Fruit fly (Drosophila melanogaster): ENCODE data around the gene Cpr72Eb.

The Cpr72Eb gene

dm6 chr3L:16380770-16381169, 16.1 kb downstream of the Cpr72Eb start (continued):
- peak; percentile 22; the same call in 1 of the 2 replicates for TF ChIP-seq CG4404 (GFP tag; IDR thresholded peaks at IDR 0.05)
- peak; percentile 61 for TF ChIP-seq schlank (tag; optimal IDR thresholded peaks at IDR 0.05)
- TF ChIP-seq CG6765 (GFP tag; optimal IDR thresholded peaks at IDR 0.05) = peak; percentile 66
- peak; percentile 18 for TF ChIP-seq CG1647 (GFP tag; optimal IDR thresholded peaks at IDR 0.05)
- no peak for TF ChIP-seq C15 (GFP tag; IDR thresholded peaks at IDR 0.05)
- 0 out of 2 replicates have a peak, but pooled peaks have one; percentile 21 for TF ChIP-seq peb (GFP tag; IDR thresholded peaks at IDR 0.05)
- TF ChIP-seq exex (tag; optimal IDR thresholded peaks at IDR 0.05) = no peak
- peak; percentile 66 for TF ChIP-seq CG16863 (GFP tag; optimal IDR thresholded peaks at IDR 0.05)
- TF ChIP-seq cwo (GFP tag; optimal IDR thresholded peaks at IDR 0.05) = no peak
- TF ChIP-seq ato (GFP tag; IDR thresholded peaks at IDR 0.05; ENCODE audit: partially characterized antibody) = no peak
- TF ChIP-seq grn (GFP tag; optimal IDR thresholded peaks at IDR 0.05) = no peak
- TF ChIP-seq bab2 (GFP tag; optimal IDR thresholded peaks at IDR 0.05) = peak; percentile 61
- peak; percentile 38; the same call in 1 of the 2 replicates for TF ChIP-seq NFAT (GFP tag; IDR thresholded peaks at IDR 0.05)
- no peak for TF ChIP-seq oc (tag; optimal IDR thresholded peaks at IDR 0.05)
- no peak for TF ChIP-seq hkb (optimal IDR thresholded peaks at IDR 0.05)
- TF ChIP-seq hkb (GFP tag; IDR thresholded peaks at IDR 0.05) = peak; percentile 41; the same call in 1 of the 2 replicates
- 0 out of 3 replicates have a peak, but pooled peaks have one; percentile 51 for TF ChIP-seq Dbx (GFP tag; IDR thresholded peaks at IDR 0.05)
- TF ChIP-seq CG3407 (GFP tag; optimal IDR thresholded peaks at IDR 0.05) = peak; percentile 28
- peak; percentile 1 for TF ChIP-seq CG18476 (GFP tag; optimal IDR thresholded peaks at IDR 0.05)
- peak; percentile 66 for TF ChIP-seq CG17829 (tag; optimal IDR thresholded peaks at IDR 0.05)
- peak; percentile 55 for TF ChIP-seq CG12155 (GFP tag; optimal IDR thresholded peaks at IDR 0.05)
- peak; percentile 38 for TF ChIP-seq chn (GFP tag; optimal IDR thresholded peaks at IDR 0.05)
- TF ChIP-seq pho (GFP tag; optimal IDR thresholded peaks at IDR 0.05) = peak; percentile 59
- no peak for TF ChIP-seq HLHmδ (GFP tag; optimal IDR thresholded peaks at IDR 0.05)
- TF ChIP-seq CG14860 (GFP tag; IDR thresholded peaks at IDR 0.05; ENCODE audit: partially characterized antibody) = no peak
- TF ChIP-seq lilli (GFP tag; optimal IDR thresholded peaks at IDR 0.05) = peak; percentile 76
- TF ChIP-seq Mes4 (GFP tag; optimal IDR thresholded peaks at IDR 0.05) = no peak
- peak; percentile 46 for TF ChIP-seq maf-S (GFP tag; optimal IDR thresholded peaks at IDR 0.05)
- peak; percentile 42 for TF ChIP-seq trem (tag; optimal IDR thresholded peaks at IDR 0.05)
- TF ChIP-seq Ssrp (tag; optimal IDR thresholded peaks at IDR 0.05) = peak; percentile 59
- TF ChIP-seq ftz-f1 (GFP tag; optimal IDR thresholded peaks at IDR 0.05) = no peak
- peak; percentile 22 for TF ChIP-seq CG10462 (GFP tag; optimal IDR thresholded peaks at IDR 0.05)
- peak; percentile 8 for TF ChIP-seq CG30020 (tag; optimal IDR thresholded peaks at IDR 0.05)
- TF ChIP-seq CG7839 (tag; optimal IDR thresholded peaks at IDR 0.05) = peak; percentile 78
- peak; percentile 43 for TF ChIP-seq Bteb2 (GFP tag; optimal IDR thresholded peaks at IDR 0.05)
- no peak for TF ChIP-seq gfzf (GFP tag; optimal IDR thresholded peaks at IDR 0.05)
- TF ChIP-seq ken (GFP tag; IDR thresholded peaks at IDR 0.05) = no peak
- TF ChIP-seq unpg (GFP tag; optimal IDR thresholded peaks at IDR 0.05) = peak; percentile 74
- peak; percentile 53 for TF ChIP-seq CG12104 (GFP tag; optimal IDR thresholded peaks at IDR 0.05)
- peak; percentile 80 for TF ChIP-seq gem (tag; optimal IDR thresholded peaks at IDR 0.05)
- TF ChIP-seq Mrtf (GFP tag; IDR thresholded peaks at IDR 0.05) = peak; percentile 50; the same call in 1 of the 3 replicates
- no peak for TF ChIP-seq pita (GFP tag; optimal IDR thresholded peaks at IDR 0.05)
- TF ChIP-seq NfI (GFP tag; optimal IDR thresholded peaks at IDR 0.05) = peak; percentile 69
- TF ChIP-seq bigmax (GFP tag; optimal IDR thresholded peaks at IDR 0.05) = no peak
- TF ChIP-seq CG15479 (GFP tag; optimal IDR thresholded peaks at IDR 0.05) = peak; percentile 20
- peak; percentile 44 for TF ChIP-seq Spps (tag; optimal IDR thresholded peaks at IDR 0.05)
- TF ChIP-seq ewg (GFP tag; optimal IDR thresholded peaks at IDR 0.05) = peak; percentile 27
- no peak for TF ChIP-seq scrt (GFP tag; optimal IDR thresholded peaks at IDR 0.05)
- TF ChIP-seq Fer3 (tag; optimal IDR thresholded peaks at IDR 0.05) = peak; percentile 81
- no peak for TF ChIP-seq br (optimal IDR thresholded peaks at IDR 0.05)
- peak; percentile 59 for TF ChIP-seq odd (GFP tag; optimal IDR thresholded peaks at IDR 0.05)
